Fruit fly (Drosophila melanogaster) whole organism, embryonic: ENCODE measurements around the gene mats.

Experiments used
- Atf3 ChIP-seq: fragments of 200-800 bp; sonication (Bioruptor generic); optimal IDR thresholded peaks from 3 replicates; lab custom pipeline; 2016; ENCODE audit warnings: missing biosample characterization, missing genetic modification characterization
- Bdp1 ChIP-seq: fragments of 200-800 bp; sonication (Bioruptor generic); optimal IDR thresholded peaks from 3 replicates; lab custom pipeline; 2016; ENCODE audit warnings: missing biosample characterization, missing genetic modification characterization
- Blimp-1 ChIP-seq: fragments of 200-800 bp; sonication (Bioruptor generic); optimal IDR thresholded peaks from 3 replicates; lab custom pipeline; 2018; ENCODE audit warnings: missing biosample characterization, missing genetic modification characterization, mild to moderate bottlenecking, moderate library complexity, missing genetic modification reagents
- CG10979 ChIP-seq: fragments of 200-800 bp; sonication (Bioruptor generic); optimal IDR thresholded peaks from 2 replicates; lab custom pipeline; 2018; ENCODE audit warnings: missing biosample characterization, mild to moderate bottlenecking, missing genetic modification characterization, moderate library complexity
- CG12769 ChIP-seq: fragments of 200-800 bp; sonication (Bioruptor generic); optimal IDR thresholded peaks from 2 replicates; lab custom pipeline; 2019; ENCODE audit warnings: missing biosample characterization, mild to moderate bottlenecking, missing genetic modification characterization, moderate library complexity
- CG13287 ChIP-seq: fragments of 200-800 bp; sonication (Bioruptor generic); IDR thresholded peaks from 2 replicates; pipeline ENCODE4 v1.3.6; 2022; ENCODE audit warnings: missing biosample characterization, missing genetic modification characterization; ENCODE audit not compliant: partially characterized antibody
- CG14441 ChIP-seq: fragments of 200-800 bp; sonication (Bioruptor generic); IDR thresholded peaks from 2 replicates; pipeline ENCODE4 v1.3.6; 2022; ENCODE audit warnings: missing biosample characterization, missing genetic modification characterization
- CG1603 ChIP-seq: fragments of 200-800 bp; sonication (Bioruptor generic); optimal IDR thresholded peaks from 2 replicates; lab custom pipeline; 2019; ENCODE audit warnings: missing biosample characterization, mild to moderate bottlenecking, missing genetic modification characterization, moderate library complexity
- CG16779 ChIP-seq: fragments of 200-800 bp; sonication (Bioruptor generic); IDR thresholded peaks from 2 replicates; pipeline ENCODE4 v1.3.6; 2022; ENCODE audit warnings: missing biosample characterization, missing genetic modification characterization
- CG18599 ChIP-seq: fragments of 200-800 bp; sonication (Bioruptor generic); optimal IDR thresholded peaks from 3 replicates; lab custom pipeline; 2017; ENCODE audit warnings: missing biosample characterization, missing genetic modification characterization, mild to moderate bottlenecking, moderate library complexity, missing genetic modification reagents
- CG2116 ChIP-seq: fragments of 200-800 bp; sonication (Bioruptor generic); optimal IDR thresholded peaks from 3 replicates; lab custom pipeline; 2018; ENCODE audit warnings: missing biosample characterization, mild to moderate bottlenecking, missing genetic modification characterization
- CG2678 ChIP-seq: fragments of 200-800 bp; sonication (Bioruptor generic); optimal IDR thresholded peaks from 3 replicates; lab custom pipeline; 2019; ENCODE audit warnings: missing biosample characterization, mild to moderate bottlenecking, missing genetic modification characterization, moderate library complexity
- CG31365 ChIP-seq: fragments of 200-800 bp; sonication (Bioruptor generic); optimal IDR thresholded peaks from 2 replicates; lab custom pipeline; 2018; ENCODE audit warnings: missing biosample characterization, mild to moderate bottlenecking, missing genetic modification characterization
- CG32532 ChIP-seq: fragments of 200-800 bp; sonication (Bioruptor generic); IDR thresholded peaks from 2 replicates; pipeline ENCODE4 v1.3.6; 2022; ENCODE audit warnings: missing biosample characterization, missing genetic modification characterization
- CG5245 ChIP-seq: fragments of 200-800 bp; sonication (Bioruptor generic); optimal IDR thresholded peaks from 3 replicates; lab custom pipeline; 2016; ENCODE audit warnings: missing biosample characterization, missing genetic modification characterization
- CG6791 ChIP-seq: fragments of 200-800 bp; sonication (Bioruptor generic); IDR thresholded peaks from 3 replicates; pipeline ENCODE4 v1.3.6; 2022; ENCODE audit warnings: missing biosample characterization, missing genetic modification characterization; ENCODE audit not compliant: partially characterized antibody
- CG7987 ChIP-seq: fragments of 200-800 bp; sonication (Bioruptor generic); optimal IDR thresholded peaks from 2 replicates; lab custom pipeline; 2018; ENCODE audit warnings: missing biosample characterization, mild to moderate bottlenecking, missing genetic modification characterization, moderate library complexity
- CHES-1-like ChIP-seq: fragments of 200-800 bp; sonication (Bioruptor generic); optimal IDR thresholded peaks from 2 replicates; lab custom pipeline; 2016; ENCODE audit warnings: missing biosample characterization, missing genetic modification characterization
- CkIIα-i1 ChIP-seq: fragments of 200-800 bp; sonication (Bioruptor generic); IDR thresholded peaks from 2 replicates; pipeline ENCODE4 v1.3.6; 2022; ENCODE audit warnings: missing biosample characterization, missing genetic modification characterization
- D19A ChIP-seq: fragments of 200-800 bp; optimal IDR thresholded peaks from 3 replicates; lab custom pipeline; 2019; ENCODE audit warnings: missing biosample characterization, mild to moderate bottlenecking, missing genetic modification characterization, moderate library complexity
- Dp ChIP-seq: fragments of 200-800 bp; sonication (Bioruptor generic); optimal IDR thresholded peaks from 2 replicates; lab custom pipeline; 2018; ENCODE audit warnings: missing biosample characterization, mild to moderate bottlenecking, missing genetic modification characterization, moderate library complexity
- E2f2 ChIP-seq: fragments of 200-800 bp; sonication (Bioruptor generic); IDR thresholded peaks from 2 replicates; pipeline ENCODE4 v1.3.6; 2022; ENCODE audit warnings: missing biosample characterization, missing genetic modification characterization
- Ets97D ChIP-seq: fragments of 200-800 bp; sonication (Bioruptor generic); optimal IDR thresholded peaks from 3 replicates; lab custom pipeline; 2016; ENCODE audit warnings: missing biosample characterization, missing genetic modification characterization
- GATAe ChIP-seq: fragments of 200-800 bp; sonication (Bioruptor generic); conservative IDR thresholded peaks from 2 replicates; pipeline ENCODE4 v1.3.6; 2022; ENCODE audit warnings: missing biosample characterization, missing genetic modification characterization
- HHEX ChIP-seq: fragments of 200-800 bp; sonication (Bioruptor generic); optimal IDR thresholded peaks from 3 replicates; lab custom pipeline; 2017; ENCODE audit warnings: missing biosample characterization, mild to moderate bottlenecking, missing genetic modification characterization, missing genetic modification reagents
- Jarid2 ChIP-seq: fragments of 200-800 bp; sonication (Bioruptor generic); optimal IDR thresholded peaks from 3 replicates; lab custom pipeline; 2017; ENCODE audit warnings: mild to moderate bottlenecking, missing biosample characterization, missing genetic modification reagents, missing genetic modification characterization
- Max ChIP-seq: fragments of 200-800 bp; sonication (Bioruptor generic); optimal IDR thresholded peaks from 2 replicates; lab custom pipeline; 2016; ENCODE audit warnings: missing biosample characterization, mild to moderate bottlenecking, missing genetic modification characterization
- Mrtf ChIP-seq: fragments of 200-800 bp; sonication (Bioruptor generic); IDR thresholded peaks from 3 replicates; pipeline ENCODE4 v1.3.6; 2022; ENCODE audit warnings: missing biosample characterization, missing genetic modification characterization
- Myb ChIP-seq: fragments of 200-800 bp; sonication (Bioruptor generic); optimal IDR thresholded peaks from 2 replicates; lab custom pipeline; 2016; ENCODE audit warnings: missing biosample characterization, missing genetic modification characterization
- Rfx ChIP-seq: fragments of 200-800 bp; sonication (Bioruptor generic); IDR thresholded peaks from 2 replicates; pipeline ENCODE4 v1.3.6; 2022; ENCODE audit warnings: missing biosample characterization, missing genetic modification characterization
- Vsx1 ChIP-seq: fragments of 200-800 bp; sonication (Bioruptor generic); optimal IDR thresholded peaks from 2 replicates; lab custom pipeline; 2017; ENCODE audit warnings: missing biosample characterization, mild to moderate bottlenecking, missing genetic modification characterization, missing genetic modification reagents
- ap ChIP-seq: fragments of 200-800 bp; sonication (Bioruptor generic); IDR thresholded peaks from 2 replicates; pipeline ENCODE4 v1.3.6; 2022; ENCODE audit warnings: missing biosample characterization, missing genetic modification characterization
- az2 ChIP-seq: fragments of 200-800 bp; sonication (Bioruptor generic); optimal IDR thresholded peaks from 3 replicates; lab custom pipeline; 2016; ENCODE audit warnings: missing biosample characterization, missing genetic modification characterization
- bbx ChIP-seq: fragments of 200-800 bp; sonication (Bioruptor generic); IDR thresholded peaks from 2 replicates; pipeline ENCODE4 v1.3.6; 2022; ENCODE audit warnings: missing biosample characterization, missing genetic modification characterization; ENCODE audit not compliant: partially characterized antibody
- cad ChIP-seq: fragments of >200 bp; optimal IDR thresholded peaks from 2 replicates; lab custom pipeline; 2017; ENCODE audit warnings: missing biosample characterization, missing genetic modification characterization
- chm ChIP-seq: fragments of 200-800 bp; sonication (Bioruptor generic); IDR thresholded peaks from 2 replicates; pipeline ENCODE4 v1.3.6; 2022; ENCODE audit warnings: missing biosample characterization, missing genetic modification characterization
- cwo ChIP-seq: fragments of 200-800 bp; sonication (Bioruptor generic); optimal IDR thresholded peaks from 3 replicates; lab custom pipeline; 2017; ENCODE audit warnings: missing biosample characterization, missing genetic modification characterization, mild to moderate bottlenecking, moderate library complexity, missing genetic modification reagents
- dmrt99B ChIP-seq: fragments of 200-800 bp; sonication (Bioruptor generic); optimal IDR thresholded peaks from 2 replicates; lab custom pipeline; 2018; ENCODE audit warnings: missing biosample characterization, mild to moderate bottlenecking, missing genetic modification characterization, moderate library complexity
- jigr1 ChIP-seq: fragments of 200-800 bp; sonication (Bioruptor generic); IDR thresholded peaks from 3 replicates; pipeline ENCODE4 v1.3.6; 2022; ENCODE audit warnings: missing biosample characterization, missing genetic modification characterization
- jumu ChIP-seq: fragments of 200-800 bp; sonication (Bioruptor generic); optimal IDR thresholded peaks from 3 replicates; lab custom pipeline; 2016; ENCODE audit warnings: missing biosample characterization, missing genetic modification characterization
- mam ChIP-seq: fragments of 200-800 bp; sonication (Bioruptor generic); optimal IDR thresholded peaks from 3 replicates; lab custom pipeline; 2016; ENCODE audit warnings: missing biosample characterization, missing genetic modification characterization
- otp ChIP-seq: fragments of 200-800 bp; sonication (Bioruptor generic); IDR thresholded peaks from 3 replicates; pipeline ENCODE4, ENCODE4 v1.3.6; 2022; ENCODE audit warnings: missing biosample characterization, missing genetic modification characterization
- sd ChIP-seq: fragments of 200-800 bp; sonication (Bioruptor generic); optimal IDR thresholded peaks from 3 replicates; lab custom pipeline; 2018; ENCODE audit warnings: missing biosample characterization, mild to moderate bottlenecking, missing genetic modification characterization, moderate library complexity
- sima ChIP-seq: fragments of 200-800 bp; sonication (Bioruptor generic); optimal IDR thresholded peaks from 2 replicates; lab custom pipeline; 2016; ENCODE audit warnings: missing biosample characterization, missing genetic modification characterization
- slbo ChIP-seq: fragments of 200-800 bp; sonication (Bioruptor generic); IDR thresholded peaks from 2 replicates; pipeline ENCODE4 v1.3.6; 2022; ENCODE audit warnings: missing biosample characterization, missing genetic modification characterization
- tna ChIP-seq: fragments of 200-800 bp; sonication (Bioruptor generic); IDR thresholded peaks from 2 replicates; pipeline ENCODE4 v1.3.6; 2022; ENCODE audit warnings: missing biosample characterization, missing genetic modification characterization; ENCODE audit not compliant: partially characterized antibody
- trem ChIP-seq: fragments of 200-800 bp; optimal IDR thresholded peaks from 3 replicates; lab custom pipeline; 2019; ENCODE audit warnings: missing biosample characterization, mild to moderate bottlenecking, missing genetic modification characterization, moderate library complexity
- tup ChIP-seq: fragments of 200-800 bp; sonication (Bioruptor generic); optimal IDR thresholded peaks from 2 replicates; lab custom pipeline; 2016; ENCODE audit warnings: missing biosample characterization, mild to moderate bottlenecking, missing genetic modification characterization, moderate library complexity

Gene mats

DNA sequence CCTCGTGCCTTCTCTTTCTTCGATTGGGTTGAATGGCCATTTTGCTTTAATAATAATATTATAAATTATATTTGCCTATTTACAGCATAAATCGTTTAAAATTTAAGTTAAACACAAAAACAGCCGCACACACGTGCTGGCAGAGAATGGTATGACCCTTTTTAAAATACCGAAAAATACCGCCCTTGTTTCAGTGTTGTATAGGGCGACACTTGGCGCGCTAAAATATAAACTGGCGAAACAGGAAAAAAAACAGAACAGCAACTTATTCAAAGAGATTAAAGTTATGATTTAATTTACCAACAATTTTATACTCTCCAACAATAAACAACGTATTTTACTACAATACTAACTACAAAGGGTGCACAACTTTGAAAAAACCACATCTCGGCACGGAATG lies 25.5 kb downstream of the mats start, which contains the start of gene CG12499 (continued):
- TF ChIP-seq CG10979 (no peak), trem (tag; lab: Kevin White, UChicago) (peak; percentile 20), Max (GFP tag; lab: Kevin White, UChicago) (peak; percentile 75), sd (peak; percentile 45), Myb (GFP tag; lab: Kevin White, UChicago) (peak; percentile 31), cwo (GFP tag; lab: Kevin White, UChicago) (peak; percentile 92), Ets97D (GFP tag; lab: Kevin White, UChicago) (peak; percentile 20), CG5245 (GFP tag; lab: Kevin White, UChicago) (no peak)
- TF ChIP-seq, all 482 proteins: peak for 20

dm6 chr3R:22447195-22447873 lies 26.4 kb downstream of the mats start, which contains the start of gene CG34288:
Gene CG34288, minus strand, starts transcription at chr3R:22447263.
- TF ChIP-seq tup (GFP tag; lab: Kevin White, UChicago), result no peak
- TF ChIP-seq Blimp-1 (GFP tag; lab: Kevin White, UChicago), result no peak
- peak; percentile 45 for TF ChIP-seq bbx
- TF ChIP-seq otp, result peak; percentile 77
- peak; percentile 55 for TF ChIP-seq CG14441 (GFP tag; lab: Robert Waterston, UW)
- peak; percentile 39; the same call in 1 of the 2 replicates for TF ChIP-seq CkIIα-i1 (GFP tag; lab: Robert Waterston, UW)
- TF ChIP-seq CG16779 (GFP tag; lab: Robert Waterston, UW), result peak; percentile 80
- 0 out of 2 replicates have a peak, but pooled peaks have one; percentile 7 for TF ChIP-seq ap (GFP tag; lab: Robert Waterston, UW)
- TF ChIP-seq az2 (GFP tag; lab: Kevin White, UChicago), result no peak
- TF ChIP-seq dmrt99B (tag; lab: Kevin White, UChicago), result peak; percentile 38
- peak; percentile 35 for TF ChIP-seq HHEX (GFP tag; lab: Kevin White, UChicago)
- peak; percentile 13; the same call in 1 of the 2 replicates for TF ChIP-seq chm
- peak; percentile 62; the same call in 2 of the 3 replicates for TF ChIP-seq Mrtf (GFP tag; lab: Robert Waterston, UW)
- TF ChIP-seq CG18599 (GFP tag; lab: Kevin White, UChicago), result peak; percentile 66
- peak; percentile 76 for TF ChIP-seq Dp
- peak; percentile 85 for TF ChIP-seq E2f2 (GFP tag; lab: Robert Waterston, UW)
- no peak for TF ChIP-seq cad (GFP tag; lab: Kevin White, UChicago)
- TF ChIP-seq tna (GFP tag; lab: Robert Waterston, UW), result no peak
- TF ChIP-seq Vsx1 (GFP tag; lab: Kevin White, UChicago), result peak; percentile 96
- no peak for TF ChIP-seq sima (GFP tag; lab: Kevin White, UChicago)
- TF ChIP-seq D19A (tag; lab: Kevin White, UChicago), result no peak
- TF ChIP-seq Atf3 (GFP tag; lab: Kevin White, UChicago), result peak; percentile 17
- peak; percentile 34 for TF ChIP-seq mam (GFP tag; lab: Kevin White, UChicago)
- TF ChIP-seq Bdp1 (GFP tag; lab: Kevin White, UChicago), result no peak
- TF ChIP-seq slbo (GFP tag; lab: Robert Waterston, UW), result peak; percentile 82
- TF ChIP-seq CG2116 (GFP tag; lab: Kevin White, UChicago), result no peak
- peak; percentile 28 for TF ChIP-seq CHES-1-like
- TF ChIP-seq CG12769 (tag; lab: Kevin White, UChicago), result peak; percentile 81
- TF ChIP-seq CG2678 (tag; lab: Kevin White, UChicago), result peak; percentile 58
- no peak for TF ChIP-seq jigr1 (GFP tag; lab: Robert Waterston, UW)
- peak; percentile 95 for TF ChIP-seq GATAe (GFP tag; lab: Robert Waterston, UW)
- peak; percentile 25; the same call in 1 of the 3 replicates for TF ChIP-seq CG6791 (GFP tag; lab: Robert Waterston, UW)
- TF ChIP-seq jumu (GFP tag; lab: Kevin White, UChicago), result peak; percentile 46
- peak; percentile 53 for TF ChIP-seq CG1603 (tag; lab: Kevin White, UChicago)
- TF ChIP-seq Jarid2 (GFP tag; lab: Kevin White, UChicago), result no peak
- TF ChIP-seq CG13287 (GFP tag; lab: Robert Waterston, UW), result peak; percentile 22
- TF ChIP-seq CG7987, result peak; percentile 16
- TF ChIP-seq Rfx (GFP tag; lab: Robert Waterston, UW), result peak; percentile 85
- TF ChIP-seq CG31365 (tag; lab: Kevin White, UChicago), result no peak
- peak; percentile 74 for TF ChIP-seq CG32532 (GFP tag; lab: Robert Waterston, UW)
